Fruit fly (Drosophila melanogaster) whole organism, adult: ENCODE data around the gene CG44838.

Source experiments
- CG11617 ChIP-seq: fragments of 200-800 bp; sonication (Bioruptor generic); optimal IDR thresholded peaks from 2 replicates; lab custom pipeline; 2017; ENCODE audit warnings: mild to moderate bottlenecking, missing biosample characterization, missing genetic modification reagents, missing genetic modification characterization
- CG12768 ChIP-seq: fragments of 200-800 bp; sonication (Bioruptor generic); optimal IDR thresholded peaks from 2 replicates; lab custom pipeline; 2017; ENCODE audit warnings: missing biosample characterization, missing genetic modification characterization, mild to moderate bottlenecking, moderate library complexity, missing genetic modification reagents
- CG14711 ChIP-seq: fragments of 200-800 bp; sonication (Bioruptor generic); optimal IDR thresholded peaks from 2 replicates; lab custom pipeline; 2018; ENCODE audit warnings: missing biosample characterization, mild to moderate bottlenecking, missing genetic modification characterization, moderate library complexity
- CG1620 ChIP-seq: fragments of 200-800 bp; sonication (Bioruptor generic); optimal IDR thresholded peaks from 2 replicates; lab custom pipeline; 2016; ENCODE audit warnings: missing biosample characterization, missing genetic modification characterization
- CG33017 ChIP-seq: fragments of 200-800 bp; sonication (Bioruptor generic); optimal IDR thresholded peaks from 2 replicates; lab custom pipeline; 2018; ENCODE audit warnings: missing biosample characterization, mild to moderate bottlenecking, missing genetic modification characterization, moderate library complexity
- CG5204 ChIP-seq: fragments of 200-800 bp; sonication (Bioruptor generic); optimal IDR thresholded peaks from 2 replicates; lab custom pipeline; 2016; ENCODE audit warnings: missing biosample characterization, missing genetic modification characterization
- CG7045 ChIP-seq: fragments of 200-800 bp; sonication (Bioruptor generic); optimal IDR thresholded peaks from 2 replicates; lab custom pipeline; 2017; ENCODE audit warnings: missing biosample characterization, mild to moderate bottlenecking, missing genetic modification characterization
- CG7101 ChIP-seq: fragments of 200-800 bp; sonication (Bioruptor generic); optimal IDR thresholded peaks from 2 replicates; lab custom pipeline; 2018; ENCODE audit warnings: missing biosample characterization, mild to moderate bottlenecking, missing genetic modification characterization, moderate library complexity
- Clk ChIP-seq: fragments of 200-800 bp; sonication (Bioruptor generic); optimal IDR thresholded peaks from 2 replicates; lab custom pipeline; 2017; ENCODE audit warnings: missing biosample characterization, missing genetic modification characterization
- Crg-1 ChIP-seq: fragments of 200-800 bp; sonication (Bioruptor generic); optimal IDR thresholded peaks from 2 replicates; lab custom pipeline; 2016; ENCODE audit warnings: missing biosample characterization, missing genetic modification characterization
- Hr96 ChIP-seq: fragments of 200-800 bp; sonication (Bioruptor generic); optimal IDR thresholded peaks from 2 replicates; lab custom pipeline; 2016; ENCODE audit warnings: missing biosample characterization, missing genetic modification characterization
- Mnt ChIP-seq: fragments of 200-800 bp; sonication (Bioruptor generic); optimal IDR thresholded peaks from 2 replicates; lab custom pipeline; 2016; ENCODE audit warnings: missing biosample characterization, mild to moderate bottlenecking, missing genetic modification characterization
- bab1 ChIP-seq: fragments of 200-800 bp; sonication (Bioruptor generic); optimal IDR thresholded peaks from 3 replicates; lab custom pipeline; 2019; ENCODE audit warnings: missing biosample characterization, mild to moderate bottlenecking, missing genetic modification characterization, moderate library complexity
- cic ChIP-seq: fragments of 200-800 bp; sonication (Bioruptor generic); optimal IDR thresholded peaks from 2 replicates; lab custom pipeline; 2017; ENCODE audit warnings: missing biosample characterization, mild to moderate bottlenecking, missing genetic modification characterization, moderate library complexity
- cnc ChIP-seq, 2 experiments: fragments of >200 bp; optimal IDR thresholded peaks; 2 replicates each; lab custom pipeline; 2017
- kay ChIP-seq: fragments of 200-800 bp; sonication (Bioruptor generic); peaks from one replicate; lab custom pipeline; 2016; ENCODE audit warnings: missing biosample characterization, missing genetic modification characterization, borderline replicate concordance
- ovo ChIP-seq: fragments of 200-800 bp; sonication (Bioruptor generic); optimal IDR thresholded peaks from 2 replicates; lab custom pipeline; 2016; ENCODE audit warnings: missing biosample characterization, missing genetic modification characterization
- pad ChIP-seq: fragments of 200-800 bp; sonication (Bioruptor generic); optimal IDR thresholded peaks from 3 replicates; lab custom pipeline; 2017; ENCODE audit warnings: missing biosample characterization, missing genetic modification characterization, mild to moderate bottlenecking, moderate library complexity, missing genetic modification reagents
- tj ChIP-seq: fragments of 200-800 bp; sonication (Bioruptor generic); optimal IDR thresholded peaks from 3 replicates; lab custom pipeline; 2017; ENCODE audit warnings: missing biosample characterization, mild to moderate bottlenecking, missing genetic modification characterization, moderate library complexity
- toe ChIP-seq: fragments of 200-800 bp; sonication (Bioruptor generic); optimal IDR thresholded peaks from 2 replicates; lab custom pipeline; 2016; ENCODE audit warnings: missing biosample characterization, missing genetic modification characterization

The CG44838 gene

dm6 chr3L:9460775-9461491 lies at the start of gene CG44838, which contains the start of gene CG3434:
Gene CG44838, plus strand, starts transcription at chr3L:9461050.
Gene CG3434, minus strand, starts transcription at chr3L:9460799.
- TF ChIP-seq Hr96 (GFP tag; lab: Kevin White, UChicago) (peak; percentile 71), CG14711 (tag; lab: Kevin White, UChicago) (peak; percentile 72), CG7101 (tag; lab: Kevin White, UChicago) (peak; percentile 67), Clk (no peak), Mnt (GFP tag; lab: Kevin White, UChicago) (peak; percentile 77), kay (no peak), toe (GFP tag; lab: Kevin White, UChicago) (peak; percentile 87), ovo (no peak), CG11617 (GFP tag; lab: Kevin White, UChicago) (peak; percentile 72), cnc (optimal IDR thresholded peaks at IDR 0.05; lab: Kevin White, UChicago) (no peak), CG33017 (peak; percentile 70), tj (GFP tag; lab: Kevin White, UChicago) (peak; percentile 48), CG7045 (GFP tag; lab: Kevin White, UChicago) (peak; percentile 53), bab1 (peak; percentile 78), CG5204 (GFP tag; lab: Kevin White, UChicago) (peak; percentile 62), CG12768 (GFP tag; lab: Kevin White, UChicago) (peak; percentile 69), Crg-1 (peak; percentile 34), CG1620 (GFP tag; lab: Kevin White, UChicago) (peak; percentile 67), cic (GFP tag; lab: Kevin White, UChicago) (peak; percentile 55), pad (GFP tag; lab: Kevin White, UChicago) (peak; percentile 96)

- no peak for TF ChIP-seq ovo
- TF ChIP-seq CG11617 (GFP tag; lab: Kevin White, UChicago) = no peak
- TF ChIP-seq CG7045 (GFP tag; lab: Kevin White, UChicago) = no peak
- TF ChIP-seq cnc (optimal IDR thresholded peaks at IDR 0.05; lab: Kevin White, UChicago) = no peak
Measured at dm6 chr3L:9417288-9417687, 43.6 kb upstream of the CG44838 start, which contains the start of gene CG3982. Gene CG3982, minus strand, starts transcription at chr3L:9417388.

dm6 chr3L:9419328-9419727 lies 41.5 kb upstream of the CG44838 start:
- TF ChIP-seq CG7101 (tag; lab: Kevin White, UChicago) (no peak), cnc (optimal IDR thresholded peaks at IDR 0.05; lab: Kevin White, UChicago) (peak; percentile 40 to 63), bab1 (peak; percentile 41), CG5204 (GFP tag; lab: Kevin White, UChicago) (peak; percentile 35), Crg-1 (no peak), CG7045 (GFP tag; lab: Kevin White, UChicago) (no peak), Mnt (GFP tag; lab: Kevin White, UChicago) (no peak), toe (GFP tag; lab: Kevin White, UChicago) (no peak), Hr96 (GFP tag; lab: Kevin White, UChicago) (peak; percentile 38), CG33017 (no peak), tj (GFP tag; lab: Kevin White, UChicago) (peak; percentile 54), cic (GFP tag; lab: Kevin White, UChicago) (no peak), Clk (no peak), kay (no peak), CG12768 (GFP tag; lab: Kevin White, UChicago) (peak; percentile 24)

dm6 chr3L:9420054-9420818 lies 40.6 kb upstream of the CG44838 start:
- TF ChIP-seq CG7045 (GFP tag; lab: Kevin White, UChicago) (peak; percentile 95), CG12768 (GFP tag; lab: Kevin White, UChicago) (peak; percentile 88), CG33017 (peak; percentile 96), CG5204 (GFP tag; lab: Kevin White, UChicago) (peak; percentile 89), CG1620 (GFP tag; lab: Kevin White, UChicago) (peak; percentile 84), pad (GFP tag; lab: Kevin White, UChicago) (peak; percentile 92), ovo (peak; percentile 84), toe (GFP tag; lab: Kevin White, UChicago) (peak; percentile 58), bab1 (peak; percentile 98), tj (GFP tag; lab: Kevin White, UChicago) (peak; percentile 94), cic (GFP tag; lab: Kevin White, UChicago) (peak; percentile 87), Mnt (GFP tag; lab: Kevin White, UChicago) (peak; percentile 89), CG11617 (GFP tag; lab: Kevin White, UChicago) (peak; percentile 95), CG14711 (tag; lab: Kevin White, UChicago) (peak; percentile 91), cnc (optimal IDR thresholded peaks at IDR 0.05; lab: Kevin White, UChicago) (no peak), Clk (peak; percentile 61), kay (peak; percentile 96), Hr96 (GFP tag; lab: Kevin White, UChicago) (peak; percentile 80), Crg-1 (peak; percentile 87), CG7101 (tag; lab: Kevin White, UChicago) (peak; percentile 95)

- TF ChIP-seq CG7045 (GFP tag; lab: Kevin White, UChicago) (no peak), cnc (optimal IDR thresholded peaks at IDR 0.05; lab: Kevin White, UChicago) (peak; percentile 71 to 73), CG14711 (tag; lab: Kevin White, UChicago) (no peak), ovo (no peak)
Measured at dm6 chr3L:9420819-9421130, 40.1 kb upstream of the CG44838 start.
